Worm (Caenorhabditis elegans) whole organism, midembryonic: ENCODE results near the gene F58H1.6.

Experiments
- T22C8.4 ChIP-seq: fragments of 200-800 bp; sonication (Bioruptor generic); IDR thresholded peaks from 2 replicates; pipeline ENCODE4 v1.3.6; 2022; ENCODE audit warnings: missing genetic modification characterization, missing compliant biosample characterization
- flt-1 ChIP-seq: fragments of 200-800 bp; sonication (Bioruptor generic); IDR thresholded peaks from 2 replicates; pipeline ENCODE4 v1.3.6; 2022; ENCODE audit warnings: missing genetic modification characterization, missing compliant biosample characterization
- ref-1 ChIP-seq: fragments of 200-800 bp; sonication (Bioruptor generic); conservative IDR thresholded peaks from 2 replicates; pipeline ENCODE4 v1.3.6; 2022; ENCODE audit warnings: missing genetic modification reagents, missing genetic modification characterization, missing compliant biosample characterization
- ztf-29 ChIP-seq: fragments of 200-800 bp; sonication (Bioruptor generic); IDR thresholded peaks from 2 replicates; pipeline ENCODE4 v1.3.6; 2022; ENCODE audit warnings: missing genetic modification reagents, missing genetic modification characterization, missing compliant biosample characterization

DNA sequence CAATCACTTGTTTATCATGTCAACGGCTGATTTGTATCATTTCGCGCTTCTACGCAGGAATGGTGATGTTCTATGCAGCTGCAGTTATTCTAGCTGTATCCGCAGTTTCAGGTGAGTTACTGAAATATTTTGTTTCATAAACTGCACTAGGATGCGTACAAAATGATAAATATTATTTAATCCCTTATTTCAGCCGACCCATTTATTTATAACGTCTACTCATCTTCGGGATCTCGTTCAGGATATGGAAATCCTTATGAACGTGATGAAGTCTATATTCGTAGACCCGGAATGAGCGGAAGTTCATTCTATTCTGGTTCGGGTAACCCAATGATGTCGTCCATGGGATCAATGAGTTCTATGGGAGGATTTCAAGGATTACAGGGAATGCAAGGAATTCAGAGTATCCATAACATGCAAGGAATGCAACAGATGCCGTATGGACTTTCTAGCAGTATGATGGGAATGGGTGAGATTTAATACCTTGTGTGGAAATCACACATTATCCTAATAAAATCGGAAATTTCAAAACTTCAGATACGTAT, 13.3 kb upstream of the F58H1.6 start, which contains the start of gene F58H1.2:
- no peak for TF ChIP-seq flt-1 (GFP tag; lab: Robert Waterston, UW)
- no peak for TF ChIP-seq T22C8.4 (GFP tag; lab: Robert Waterston, UW)
- TF ChIP-seq ztf-29: no peak
- TF ChIP-seq ref-1 (GFP tag; lab: Robert Waterston, UW): no peak
